Fruit fly (Drosophila melanogaster) S2 (cell line): ENCODE measurements around the gene mRpL27.

ENCODE experiments used
- CG8478 ChIP-seq: fragments of >200 bp; optimal IDR thresholded peaks from 2 replicates; lab custom pipeline; 2018
- CTCF ChIP-seq, 2 experiments: fragments of >200 bp; optimal IDR thresholded peaks; 2 replicates each; lab custom pipeline; 2018

The mRpL27 gene

DNA sequence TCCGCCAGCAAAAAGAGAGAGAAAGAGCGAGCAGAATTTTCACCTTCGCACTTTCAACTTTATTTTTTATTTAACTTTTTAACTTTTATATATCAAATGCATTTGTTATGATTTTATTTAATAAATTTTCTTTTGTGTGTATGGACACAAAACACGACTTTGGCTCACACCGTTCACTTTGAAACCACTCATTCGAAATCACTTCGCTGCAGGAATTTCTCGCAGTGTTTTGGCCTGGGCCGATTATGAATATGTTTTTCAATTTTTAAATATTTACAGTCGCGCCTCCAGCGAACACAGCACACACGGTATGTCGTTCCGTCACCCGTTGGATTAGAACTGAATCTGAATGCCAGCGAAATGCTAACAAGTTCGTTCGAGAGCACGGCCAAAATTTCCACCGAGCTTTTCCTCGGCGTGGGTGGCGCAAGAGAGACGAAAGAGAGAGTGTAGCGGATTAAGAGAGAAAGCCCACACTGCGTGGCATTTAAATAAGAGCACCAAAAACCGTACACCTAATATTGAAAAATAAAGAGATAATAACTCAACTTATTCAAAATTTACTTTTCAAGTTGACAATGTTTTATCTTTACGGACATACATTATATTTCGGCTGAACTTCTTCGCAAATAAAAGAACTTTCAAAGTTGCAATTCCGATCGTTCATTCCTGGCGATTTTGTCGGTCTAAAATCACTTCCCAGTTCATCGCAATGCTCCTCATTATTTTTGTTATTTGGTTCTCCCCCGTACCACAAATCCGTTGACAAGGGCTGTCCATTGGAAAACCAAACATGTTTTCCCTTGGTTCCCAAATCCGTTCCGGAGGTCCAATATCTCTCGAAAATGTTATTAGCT is 18.3 kb downstream of the mRpL27 start, which contains the start of gene CG15431:
CG15431 (minus strand) TSS at position 402 of the 857 bp plus-strand sequence.
- TF ChIP-seq CG8478 (lab: Kevin White, UChicago) = no peak
- no peak for TF ChIP-seq CTCF (optimal IDR thresholded peaks at IDR 0.05; lab: Kevin White, UChicago)

DNA sequence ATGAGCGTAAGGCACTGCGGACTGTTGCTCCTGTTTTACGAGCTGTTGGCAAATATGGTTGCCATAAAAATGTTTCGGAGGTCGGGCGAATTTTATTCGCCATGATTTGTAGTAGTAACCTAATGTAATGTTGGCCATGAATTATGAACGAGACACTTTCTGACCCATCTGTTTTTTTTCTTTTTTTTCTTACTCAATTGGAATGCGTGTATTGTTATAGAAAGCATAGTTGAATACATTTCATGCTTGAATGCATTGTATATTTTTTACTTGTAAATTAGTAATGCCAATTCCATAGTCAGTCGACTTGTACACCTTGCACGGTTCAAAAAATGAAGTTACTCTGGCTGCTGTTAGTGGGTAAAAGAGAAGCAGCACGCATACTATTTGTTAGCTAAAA is 22.0 kb downstream of the mRpL27 start, which contains the start of gene CG43056:
CG43056 (plus strand) TSS at position 301 of the 400 bp plus-strand sequence.
- no peak for TF ChIP-seq CG8478 (lab: Kevin White, UChicago)
- TF ChIP-seq CTCF (optimal IDR thresholded peaks at IDR 0.05; lab: Kevin White, UChicago) = no peak

DNA sequence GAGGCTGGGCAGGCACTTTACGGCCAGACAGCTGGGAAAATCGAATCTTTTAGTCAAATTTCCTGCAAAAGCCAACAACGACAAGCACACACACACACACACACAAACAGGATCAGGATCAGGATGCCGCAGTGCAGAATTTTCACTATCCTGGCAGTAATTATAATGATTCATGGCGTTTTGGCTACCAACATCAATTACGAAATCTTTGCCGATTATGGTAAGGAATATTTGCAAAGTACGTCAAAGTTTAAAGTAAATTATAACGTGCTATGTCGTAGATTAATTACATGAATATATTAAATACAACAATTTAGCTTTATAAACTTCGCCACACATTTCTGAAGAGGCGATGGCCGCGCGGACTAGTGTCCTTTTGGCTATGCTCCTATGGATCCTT is 25.8 kb downstream of the mRpL27 start, which contains the start of the genes CG34177 and CG34178:
CG34177 (plus strand) TSS at position 301 of the 400 bp plus-strand sequence.
CG34178 (plus strand) TSS at position 301 of the 400 bp plus-strand sequence.
- TF ChIP-seq CG8478 (lab: Kevin White, UChicago) (no peak), CTCF (optimal IDR thresholded peaks at IDR 0.05; lab: Kevin White, UChicago) (no peak)

DNA sequence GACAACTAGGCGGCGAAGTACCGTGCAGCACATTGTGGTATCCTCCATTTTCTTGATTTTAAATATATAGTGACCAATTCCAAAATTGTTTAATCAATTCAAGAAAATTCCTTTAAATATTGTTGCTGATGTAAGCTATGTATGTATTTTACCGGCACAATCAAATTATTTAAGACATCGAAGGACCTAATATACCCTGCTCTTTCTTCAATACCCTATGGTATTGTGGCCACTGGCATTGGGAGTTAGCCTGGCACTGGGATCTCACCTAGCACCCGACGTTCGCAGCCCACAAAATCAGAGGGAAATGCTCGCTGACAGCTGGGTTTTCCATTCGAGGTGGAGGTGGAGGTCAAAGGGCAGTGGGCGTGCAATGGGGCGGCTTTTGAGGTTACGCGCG is 37.3 kb downstream of the mRpL27 start:
- TF ChIP-seq CG8478 (lab: Kevin White, UChicago) = no peak

DNA sequence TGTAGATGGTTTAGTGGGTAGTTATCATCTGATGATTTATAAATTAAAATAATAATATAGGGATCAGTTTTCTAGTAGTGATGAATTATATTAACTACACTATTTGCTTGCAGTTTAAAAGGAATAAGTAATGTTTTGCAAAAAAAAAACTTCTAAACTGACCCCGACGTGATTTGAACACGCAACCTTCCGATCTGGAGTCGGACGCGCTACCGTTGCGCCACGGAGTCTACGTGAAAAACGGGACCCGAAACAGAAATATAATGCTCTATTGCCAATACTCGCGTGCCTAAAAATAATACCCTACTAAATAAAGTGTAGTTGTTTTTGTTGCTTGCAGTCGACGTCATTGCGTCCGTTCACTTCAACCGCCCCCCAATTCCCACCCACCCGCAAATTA is 40.6 kb downstream of the mRpL27 start:
- TF ChIP-seq CG8478 (lab: Kevin White, UChicago) (no peak), CTCF (optimal IDR thresholded peaks at IDR 0.05; lab: Kevin White, UChicago) (no peak)

DNA sequence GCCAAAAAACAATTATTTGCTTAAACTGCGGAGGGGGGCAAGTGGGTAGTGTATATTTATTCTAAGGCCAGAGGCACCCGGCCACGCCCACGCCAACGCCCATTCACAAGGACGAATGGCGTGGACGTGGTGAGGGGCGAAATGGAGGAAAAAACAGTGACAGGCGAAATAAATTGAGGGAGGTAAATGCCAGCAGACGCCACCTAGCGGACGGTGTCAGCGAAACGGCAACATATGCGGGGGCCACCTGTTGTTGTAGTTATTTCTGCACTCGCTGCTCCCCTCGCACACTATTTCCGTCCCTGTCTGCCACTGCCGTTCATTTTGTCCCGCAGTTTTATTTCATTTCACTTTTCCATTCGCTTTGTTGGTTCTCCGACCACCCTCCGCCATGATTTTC is 41.5 kb downstream of the mRpL27 start:
- TF ChIP-seq CTCF (optimal IDR thresholded peaks at IDR 0.05; lab: Kevin White, UChicago) = peak; percentile 87 to 94
- no peak for TF ChIP-seq CG8478 (lab: Kevin White, UChicago)

DNA sequence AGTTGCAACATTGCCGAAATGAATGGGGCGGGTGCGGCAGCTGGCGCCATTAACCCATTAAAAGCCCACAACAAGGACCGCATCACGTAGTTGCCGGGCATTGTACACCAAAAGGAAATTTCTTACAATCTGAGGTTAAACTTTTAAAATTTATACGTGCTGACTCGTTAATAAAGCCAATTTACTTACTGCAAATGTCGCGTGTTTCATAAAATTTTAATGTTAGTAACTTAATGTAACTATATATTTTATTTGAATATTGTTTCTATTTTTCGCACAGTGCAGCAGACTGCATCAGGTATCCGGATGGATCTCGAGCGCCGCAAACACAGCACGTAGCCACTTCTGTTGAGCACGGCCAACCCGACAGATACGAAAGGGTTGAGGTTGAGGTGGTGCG is 42.5 kb downstream of the mRpL27 start:
- TF ChIP-seq CTCF (optimal IDR thresholded peaks at IDR 0.05; lab: Kevin White, UChicago) (no peak), CG8478 (lab: Kevin White, UChicago) (no peak)

DNA sequence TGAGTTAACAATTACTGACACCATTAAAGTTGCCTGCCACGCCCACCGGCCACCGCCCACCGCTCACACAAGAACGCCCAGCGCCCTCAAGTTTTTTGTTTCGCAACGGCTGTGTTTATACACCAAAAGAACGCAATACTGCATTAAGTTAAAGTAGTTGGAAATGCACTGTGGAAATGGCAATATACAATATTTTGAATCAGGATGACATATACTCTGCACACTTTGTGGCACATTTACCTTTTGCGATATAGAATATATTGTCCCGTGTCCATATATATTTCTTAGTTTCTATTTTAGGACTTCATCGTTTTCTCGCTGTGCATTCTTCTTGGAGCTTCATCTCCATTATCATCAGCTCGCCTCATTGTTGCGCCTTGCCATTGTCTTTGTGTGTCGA is 43.3 kb downstream of the mRpL27 start:
- no peak for TF ChIP-seq CG8478 (lab: Kevin White, UChicago)

DNA sequence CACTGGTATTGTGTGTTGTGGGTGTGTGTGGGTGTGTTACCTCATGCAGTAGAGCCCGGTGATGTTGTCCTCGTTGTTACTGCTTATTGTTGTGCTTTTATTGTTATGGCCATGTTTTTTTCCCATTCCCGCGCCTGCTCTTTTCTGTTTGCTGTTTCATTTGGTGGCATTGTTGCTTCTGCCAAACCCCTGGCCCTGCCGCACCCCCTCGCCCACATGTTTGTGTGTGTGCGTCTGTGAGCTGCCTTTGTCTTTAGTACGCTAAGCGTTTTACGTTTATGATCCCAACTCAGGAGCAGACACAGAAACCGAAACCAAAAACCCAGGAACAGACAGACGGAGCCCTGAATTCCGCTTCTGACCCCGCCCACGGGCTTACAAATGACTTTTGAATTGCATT is 45.4 kb downstream of the mRpL27 start:
- no peak for TF ChIP-seq CG8478 (lab: Kevin White, UChicago)
- TF ChIP-seq CTCF (optimal IDR thresholded peaks at IDR 0.05; lab: Kevin White, UChicago) = no peak

DNA sequence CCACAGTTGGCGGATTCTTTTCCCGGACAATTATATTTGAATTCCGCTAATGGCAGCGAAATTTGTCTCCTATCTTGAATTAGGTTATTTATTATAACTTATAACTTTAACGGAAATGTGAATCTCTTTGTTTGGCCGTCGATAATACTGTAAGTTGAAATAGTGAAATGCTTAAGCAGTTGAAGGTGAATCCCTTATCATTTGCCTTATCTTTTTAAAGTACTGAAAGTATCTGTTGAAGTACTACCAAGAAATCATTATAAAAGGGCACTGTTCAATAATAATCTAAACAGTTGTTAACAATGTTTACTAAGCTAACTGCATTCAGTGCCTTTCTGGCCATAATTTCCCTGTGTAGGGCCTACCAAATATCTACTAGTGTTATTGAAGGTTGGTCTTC is 48.6 kb downstream of the mRpL27 start, which contains the start of gene CG43055:
CG43055 (plus strand) TSS at position 301 of the 400 bp plus-strand sequence.
- TF ChIP-seq CTCF (optimal IDR thresholded peaks at IDR 0.05; lab: Kevin White, UChicago) = no peak
- TF ChIP-seq CG8478 (lab: Kevin White, UChicago) = no peak
